Comparison of ENCODE assay signal across 1 fruit fly cellular context in the genomic region with DNA sequence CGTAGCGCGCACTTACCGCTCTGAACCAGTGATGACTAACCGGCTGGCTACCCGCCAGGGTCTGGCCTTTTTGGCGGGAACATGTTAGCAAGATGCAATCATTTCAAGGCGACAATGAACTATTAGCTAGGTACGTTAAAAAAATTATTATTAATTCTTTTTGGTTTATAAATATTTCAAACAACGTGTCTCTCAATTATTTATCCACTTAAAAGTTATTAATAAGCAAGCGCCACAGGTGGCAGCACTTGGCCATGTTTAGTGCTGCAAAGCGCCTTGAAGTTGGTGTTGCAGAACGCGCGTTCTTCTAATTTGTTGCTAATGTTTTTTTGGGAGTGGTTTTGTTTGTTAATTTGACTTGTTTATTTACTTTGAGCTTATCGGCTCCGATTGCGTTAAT.
TF ChIP-seq lines count a peak whose summit lies in the region.

A gene (minus strand): TSS at position 39 of the 400 bp plus-strand sequence.
A gene (plus strand): TSS at position 66 of the 400 bp plus-strand sequence.

TF ChIP-seq in whole organism, embryonic, 481 proteins besides CTCF, POLR2A, EP300 and RAD21 (continued from another document and continues in another):
- TF ChIP-seq vnd (GFP tag; IDR thresholded peaks at IDR 0.05; lab: Robert Waterston, UW; ENCODE audit: partially characterized antibody) (no peak), hbn (GFP tag; IDR thresholded peaks at IDR 0.05; lab: Robert Waterston, UW; ENCODE audit: partially characterized antibody) (no peak), CG34224 (GFP tag; IDR thresholded peaks at IDR 0.05; lab: Robert Waterston, UW; ENCODE audit: partially characterized antibody) (0 out of 3 replicates have a peak, but pooled peaks have one; percentile 22), chm (GFP tag; IDR thresholded peaks at IDR 0.05; lab: Robert Waterston, UW) (no peak), ac (GFP tag; optimal IDR thresholded peaks at IDR 0.05; lab: Kevin White, UChicago) (no peak), ro (GFP tag; IDR thresholded peaks at IDR 0.05; lab: Robert Waterston, UW) (no peak), CG9876 (GFP tag; optimal IDR thresholded peaks at IDR 0.05; lab: Kevin White, UChicago) (peak; percentile 63), Hmx (GFP tag; optimal IDR thresholded peaks at IDR 0.05; lab: Kevin White, UChicago) (no peak), ranshi (GFP tag; IDR thresholded peaks at IDR 0.05; lab: Robert Waterston, UW) (peak; percentile 68; the same call in 1 of the 2 replicates), CG6683 (GFP tag; optimal IDR thresholded peaks at IDR 0.05; lab: Kevin White, UChicago) (peak; percentile 66), Abd-B (GFP tag; optimal IDR thresholded peaks at IDR 0.05; lab: Kevin White, UChicago) (peak; percentile 86), Hmr (GFP tag; optimal IDR thresholded peaks at IDR 0.05; lab: Kevin White, UChicago) (peak; percentile 86), tio (GFP tag; optimal IDR thresholded peaks at IDR 0.05; lab: Kevin White, UChicago) (no peak), CG12155 (GFP tag; optimal IDR thresholded peaks at IDR 0.05; lab: Kevin White, UChicago) (peak; percentile 86), cg (GFP tag; optimal IDR thresholded peaks at IDR 0.05; lab: Kevin White, UChicago) (no peak), Oli (tag; optimal IDR thresholded peaks at IDR 0.05; lab: Kevin White, UChicago) (peak; percentile 71), gcm2 (GFP tag; optimal IDR thresholded peaks at IDR 0.05; lab: Kevin White, UChicago) (peak; percentile 53), Sry-δ (GFP tag; optimal IDR thresholded peaks at IDR 0.05; lab: Kevin White, UChicago) (peak; percentile 52), lab (GFP tag; optimal IDR thresholded peaks at IDR 0.05; lab: Kevin White, UChicago) (peak; percentile 91), en (GFP tag; optimal IDR thresholded peaks at IDR 0.05; lab: Kevin White, UChicago) (no peak), CG34422 (GFP tag; IDR thresholded peaks at IDR 0.05; lab: Robert Waterston, UW) (peak; percentile 51; the same call in 2 of the 3 replicates), Blimp-1 (GFP tag; optimal IDR thresholded peaks at IDR 0.05; lab: Kevin White, UChicago) (no peak), odd (GFP tag; optimal IDR thresholded peaks at IDR 0.05; lab: Kevin White, UChicago) (no peak), emc (GFP tag; optimal IDR thresholded peaks at IDR 0.05; lab: Kevin White, UChicago) (no peak), CG7372 (GFP tag; IDR thresholded peaks at IDR 0.05; lab: Robert Waterston, UW) (peak; percentile 66), cas (GFP tag; IDR thresholded peaks at IDR 0.05; lab: Robert Waterston, UW) (0 out of 2 replicates have a peak, but pooled peaks have one; percentile 42), bsh (GFP tag; optimal IDR thresholded peaks at IDR 0.05; lab: Kevin White, UChicago) (peak in 1 of 2 experiments; percentile 69), CG12236 (GFP tag; optimal IDR thresholded peaks at IDR 0.05; lab: Kevin White, UChicago) (peak; percentile 44), fd3F (GFP tag; optimal IDR thresholded peaks at IDR 0.05; lab: Kevin White, UChicago) (peak; percentile 69), CG11247 (GFP tag; IDR thresholded peaks at IDR 0.05; lab: Robert Waterston, UW) (peak; percentile 64), Spps (tag; optimal IDR thresholded peaks at IDR 0.05; lab: Kevin White, UChicago) (peak; percentile 29), CG15601 (tag; optimal IDR thresholded peaks at IDR 0.05; lab: Kevin White, UChicago) (no peak), CG14441 (GFP tag; IDR thresholded peaks at IDR 0.05; lab: Robert Waterston, UW) (peak; percentile 73), CG7357 (GFP tag; IDR thresholded peaks at IDR 0.05; lab: Robert Waterston, UW) (peak; percentile 57; the same call in 1 of the 3 replicates), CG8944 (GFP tag; optimal IDR thresholded peaks at IDR 0.05; lab: Kevin White, UChicago) (peak; percentile 31), CG4360 (GFP tag; IDR thresholded peaks at IDR 0.05; lab: Robert Waterston, UW) (no peak), CG33213 (GFP tag; optimal IDR thresholded peaks at IDR 0.05; lab: Kevin White, UChicago) (peak; percentile 78), Meics (GFP tag; optimal IDR thresholded peaks at IDR 0.05; lab: Kevin White, UChicago) (peak; percentile 83), fd96Cb (tag; optimal IDR thresholded peaks at IDR 0.05; lab: Kevin White, UChicago) (peak; percentile 50), CG11695 (GFP tag; IDR thresholded peaks at IDR 0.05; lab: Robert Waterston, UW) (no peak; the same call in 2 of the 3 replicates), bowl (GFP tag; IDR thresholded peaks at IDR 0.05; lab: Robert Waterston, UW) (no peak), Drgx (GFP tag; IDR thresholded peaks at IDR 0.05; lab: Robert Waterston, UW) (peak; percentile 40; the same call in 1 of the 2 replicates), sim (GFP tag; IDR thresholded peaks at IDR 0.05; lab: Robert Waterston, UW) (no peak), mam (GFP tag; optimal IDR thresholded peaks at IDR 0.05; lab: Kevin White, UChicago) (peak; percentile 89), Hsf (GFP tag; optimal IDR thresholded peaks at IDR 0.05; lab: Kevin White, UChicago) (peak; percentile 87), repo (GFP tag; optimal IDR thresholded peaks at IDR 0.05; lab: Kevin White, UChicago) (peak; percentile 31), NFAT (GFP tag; IDR thresholded peaks at IDR 0.05; lab: Robert Waterston, UW) (no peak; the same call in 1 of the 2 replicates), CG16779 (GFP tag; IDR thresholded peaks at IDR 0.05; lab: Robert Waterston, UW) (no peak), CG1603 (tag; optimal IDR thresholded peaks at IDR 0.05; lab: Kevin White, UChicago) (peak; percentile 50), CG8388 (GFP tag; optimal IDR thresholded peaks at IDR 0.05; lab: Kevin White, UChicago) (peak; percentile 64), HHEX (GFP tag; optimal IDR thresholded peaks at IDR 0.05; lab: Kevin White, UChicago) (peak; percentile 84), toy (GFP tag; IDR thresholded peaks at IDR 0.05; lab: Robert Waterston, UW) (0 out of 2 replicates have a peak, but pooled peaks have one; percentile 29), grn (GFP tag; optimal IDR thresholded peaks at IDR 0.05; lab: Kevin White, UChicago) (no peak), pan (optimal IDR thresholded peaks at IDR 0.05; lab: Kevin White, UChicago) (no peak), pan (GFP tag; optimal IDR thresholded peaks at IDR 0.05 in 1 of 2, IDR thresholded peaks at IDR 0.05 in 1 of 2) (no peak), CG6765 (GFP tag; optimal IDR thresholded peaks at IDR 0.05; lab: Kevin White, UChicago) (peak; percentile 40), amos (GFP tag; IDR thresholded peaks at IDR 0.05; lab: Robert Waterston, UW; ENCODE audit: partially characterized antibody) (no peak; the same call in 1 of the 2 replicates), psq (GFP tag; optimal IDR thresholded peaks at IDR 0.05; lab: Kevin White, UChicago) (peak; percentile 70), CG12942 (GFP tag; optimal IDR thresholded peaks at IDR 0.05; lab: Kevin White, UChicago) (peak; percentile 68), CG4328 (GFP tag; optimal IDR thresholded peaks at IDR 0.05; lab: Kevin White, UChicago) (peak; percentile 69), CG9932 (GFP tag; IDR thresholded peaks at IDR 0.05; lab: Robert Waterston, UW) (peak; percentile 91), CG16815 (GFP tag; optimal IDR thresholded peaks at IDR 0.05; lab: Kevin White, UChicago) (peak; percentile 80), CG18619 (GFP tag; optimal IDR thresholded peaks at IDR 0.05; lab: Kevin White, UChicago) (peak; percentile 85), cwo (GFP tag; optimal IDR thresholded peaks at IDR 0.05; lab: Kevin White, UChicago) (peak; percentile 59), CG11723 (GFP tag; optimal IDR thresholded peaks at IDR 0.05; lab: Kevin White, UChicago) (no peak), Aef1 (GFP tag; IDR thresholded peaks at IDR 0.05; lab: Robert Waterston, UW) (peak; percentile 69; the same call in 2 of the 3 replicates), Six4 (GFP tag; optimal IDR thresholded peaks at IDR 0.05; lab: Kevin White, UChicago) (peak; percentile 50), chn (GFP tag; optimal IDR thresholded peaks at IDR 0.05; lab: Kevin White, UChicago) (peak; percentile 78), Opbp (GFP tag; IDR thresholded peaks at IDR 0.05; lab: Robert Waterston, UW; ENCODE audit: partially characterized antibody) (peak; percentile 37; the same call in 1 of the 3 replicates), sr (GFP tag; IDR thresholded peaks at IDR 0.05; lab: Robert Waterston, UW) (no peak), CG1792 (GFP tag; optimal IDR thresholded peaks at IDR 0.05; lab: Kevin White, UChicago) (peak; percentile 71), ssp (GFP tag; IDR thresholded peaks at IDR 0.05; lab: Robert Waterston, UW) (peak; percentile 66), CG34376 (GFP tag; optimal IDR thresholded peaks at IDR 0.05; lab: Kevin White, UChicago) (peak; percentile 84), CG4820 (GFP tag; optimal IDR thresholded peaks at IDR 0.05; lab: Kevin White, UChicago) (peak; percentile 81), CG10267 (tag; optimal IDR thresholded peaks at IDR 0.05; lab: Kevin White, UChicago) (peak; percentile 99), gt (GFP tag; IDR thresholded peaks at IDR 0.05; lab: Robert Waterston, UW) (no peak), CG10147 (GFP tag; optimal IDR thresholded peaks at IDR 0.05; lab: Kevin White, UChicago) (peak; percentile 74), CG6854 (GFP tag; optimal IDR thresholded peaks at IDR 0.05; lab: Kevin White, UChicago) (peak; percentile 62), inv (GFP tag; IDR thresholded peaks at IDR 0.05; lab: Robert Waterston, UW; ENCODE audit: partially characterized antibody) (no peak), CG31365 (tag; optimal IDR thresholded peaks at IDR 0.05; lab: Kevin White, UChicago) (peak; percentile 12), sc (optimal IDR thresholded peaks at IDR 0.05; lab: Kevin White, UChicago) (no peak), sc (GFP tag; optimal IDR thresholded peaks at IDR 0.05; lab: Kevin White, UChicago) (peak; percentile 42), abd-A (tag; optimal IDR thresholded peaks at IDR 0.05; lab: Kevin White, UChicago) (no peak), pnt (GFP tag; optimal IDR thresholded peaks at IDR 0.05; lab: Kevin White, UChicago) (peak; percentile 69), MBD-R2 (GFP tag; IDR thresholded peaks at IDR 0.05; lab: Robert Waterston, UW) (peak; percentile 97), GATAe (GFP tag; conservative IDR thresholded peaks at IDR 0.05; lab: Robert Waterston, UW) (peak; percentile 56; the same call in 1 of the 2 replicates), E2f2 (GFP tag; IDR thresholded peaks at IDR 0.05; lab: Robert Waterston, UW) (peak; percentile 78), Max (GFP tag; optimal IDR thresholded peaks at IDR 0.05; lab: Kevin White, UChicago) (peak; percentile 89), Nf-YB (GFP tag; optimal IDR thresholded peaks at IDR 0.05; lab: Kevin White, UChicago) (peak; percentile 64), Usf (GFP tag; optimal IDR thresholded peaks at IDR 0.05; lab: Kevin White, UChicago) (peak; percentile 65), org-1 (GFP tag; optimal IDR thresholded peaks at IDR 0.05; lab: Kevin White, UChicago) (peak; percentile 48), vfl (GFP tag; optimal IDR thresholded peaks at IDR 0.05; lab: Kevin White, UChicago) (peak; percentile 85), CG9727 (GFP tag; optimal IDR thresholded peaks at IDR 0.05; lab: Kevin White, UChicago) (peak; percentile 81), CG12769 (tag; optimal IDR thresholded peaks at IDR 0.05; lab: Kevin White, UChicago) (no peak), stc (GFP tag; IDR thresholded peaks at IDR 0.05; lab: Robert Waterston, UW) (no peak), lola (GFP tag; optimal IDR thresholded peaks at IDR 0.05; lab: Kevin White, UChicago) (peak in 1 of 3 experiments; percentile 77), CG17912 (GFP tag; optimal IDR thresholded peaks at IDR 0.05; lab: Kevin White, UChicago) (no peak), Scr (GFP tag; IDR thresholded peaks at IDR 0.05; lab: Robert Waterston, UW; ENCODE audit: partially characterized antibody) (0 out of 2 replicates have a peak, but pooled peaks have one; percentile 28), so (GFP tag; IDR thresholded peaks at IDR 0.05; lab: Robert Waterston, UW) (no peak; the same call in 2 of the 3 replicates), CG3163 (GFP tag; optimal IDR thresholded peaks at IDR 0.05; lab: Kevin White, UChicago) (peak; percentile 55), eyg (GFP tag; optimal IDR thresholded peaks at IDR 0.05; lab: Kevin White, UChicago) (peak; percentile 76), Fer1 (GFP tag; optimal IDR thresholded peaks at IDR 0.05; lab: Kevin White, UChicago) (no peak), CG11696 (GFP tag; IDR thresholded peaks at IDR 0.05; lab: Robert Waterston, UW) (no peak), Doc2 (GFP tag; IDR thresholded peaks at IDR 0.05; lab: Robert Waterston, UW) (no peak), CG2129 (GFP tag; IDR thresholded peaks at IDR 0.05; lab: Robert Waterston, UW; ENCODE audit: partially characterized antibody) (no peak), zen (tag; optimal IDR thresholded peaks at IDR 0.05; lab: Kevin White, UChicago) (peak; percentile 85), CG11504 (tag; optimal IDR thresholded peaks at IDR 0.05; lab: Kevin White, UChicago) (peak; percentile 92), slbo (GFP tag; IDR thresholded peaks at IDR 0.05; lab: Robert Waterston, UW) (peak; percentile 88), corto (GFP tag; optimal IDR thresholded peaks at IDR 0.05; lab: Kevin White, UChicago) (no peak), Ssrp (tag; optimal IDR thresholded peaks at IDR 0.05; lab: Kevin White, UChicago) (peak; percentile 72), Dek (tag; optimal IDR thresholded peaks at IDR 0.05; lab: Kevin White, UChicago) (peak; percentile 58), Mes4 (GFP tag; optimal IDR thresholded peaks at IDR 0.05; lab: Kevin White, UChicago) (peak; percentile 48), her (GFP tag; optimal IDR thresholded peaks at IDR 0.05; lab: Kevin White, UChicago) (peak; percentile 36), gfzf (GFP tag; optimal IDR thresholded peaks at IDR 0.05; lab: Kevin White, UChicago) (peak; percentile 20), Optix (GFP tag; IDR thresholded peaks at IDR 0.05; lab: Robert Waterston, UW) (peak; percentile 57; the same call in 1 of the 3 replicates), kah (GFP tag; optimal IDR thresholded peaks at IDR 0.05; lab: Kevin White, UChicago) (peak; percentile 94), CG17829 (tag; optimal IDR thresholded peaks at IDR 0.05; lab: Kevin White, UChicago) (peak; percentile 77), BEAF-32 (GFP tag; optimal IDR thresholded peaks at IDR 0.05; lab: Kevin White, UChicago) (peak; percentile 46), CG1024 (GFP tag; IDR thresholded peaks at IDR 0.05; lab: Robert Waterston, UW) (peak; percentile 63; the same call in 1 of the 2 replicates), H15 (GFP tag; IDR thresholded peaks at IDR 0.05; lab: Robert Waterston, UW) (peak; percentile 21; the same call in 1 of the 3 replicates), NfI (GFP tag; optimal IDR thresholded peaks at IDR 0.05; lab: Kevin White, UChicago) (peak; percentile 85), Gsc (GFP tag; IDR thresholded peaks at IDR 0.05; lab: Robert Waterston, UW) (0 out of 2 replicates have a peak, but pooled peaks have one; percentile 26)
